Worm (Caenorhabditis elegans) whole organism, L1 larva: ENCODE data around the gene ZK470.2.

ENCODE experiments used
- C04F5.9 ChIP-seq: sonication (generic microtip); optimal IDR thresholded peaks from 2 replicates; lab custom pipeline; 2016; ENCODE audit warnings: missing genetic modification characterization, missing compliant biosample characterization
- F16B12.6 ChIP-seq: fragments of 150-350 bp; optimal IDR thresholded peaks from 2 replicates; lab custom pipeline; 2014; ENCODE audit warnings: missing biosample characterization, missing genetic modification characterization
- Y116A8C.19 ChIP-seq: sonication (generic microtip); optimal IDR thresholded peaks from 2 replicates; lab custom pipeline; 2016; ENCODE audit warnings: missing compliant biosample characterization, missing genetic modification characterization, borderline replicate concordance
- alr-1 ChIP-seq: fragments of 200-800 bp; sonication (Bioruptor generic); optimal IDR thresholded peaks from 2 replicates; lab custom pipeline; 2018; ENCODE audit warnings: borderline replicate concordance, mild to moderate bottlenecking, missing genetic modification characterization, missing compliant biosample characterization
- ama-1 ChIP-seq: fragments of 150-350 bp; optimal IDR thresholded peaks from 2 replicates; lab custom pipeline; 2014
- ceh-63 ChIP-seq: fragments of 200-800 bp; sonication (Bioruptor generic); optimal IDR thresholded peaks from 2 replicates; lab custom pipeline; 2018; ENCODE audit warnings: mild to moderate bottlenecking, missing genetic modification characterization, missing compliant biosample characterization
- ceh-82 ChIP-seq, 3 experiments: fragments of 150-350 bp in 1 of 3; sonication (generic microtip) in 2 of 3; optimal IDR thresholded peaks; 2 replicates each; lab custom pipeline; 2014 to 2017; ENCODE audit warnings: missing biosample characterization in 3 of 3, missing genetic modification characterization in 3 of 3
- ceh-90 ChIP-seq: sonication (generic microtip); optimal IDR thresholded peaks from 2 replicates; lab custom pipeline; 2016; ENCODE audit warnings: missing genetic modification characterization, missing compliant biosample characterization
- ces-1 ChIP-seq: fragments of 150-350 bp; optimal IDR thresholded peaks from 2 replicates; lab custom pipeline; 2014; ENCODE audit warnings: missing biosample characterization, missing genetic modification reagents, missing genetic modification characterization
- dsc-1 ChIP-seq: sonication (generic microtip); optimal IDR thresholded peaks from 2 replicates; lab custom pipeline; 2016; ENCODE audit warnings: mild to moderate bottlenecking, missing genetic modification characterization, missing compliant biosample characterization
- elt-3 ChIP-seq, 6 experiments: fragments of 150-350 bp in 1 of 6; sonication (generic microtip); optimal IDR thresholded peaks; 2 replicates each; lab custom pipeline; 2017 to 2018; ENCODE audit warnings: missing biosample characterization in 6 of 6, missing genetic modification characterization in 6 of 6, inconsistent platforms in 1 of 6
- fkh-10 ChIP-seq: sonication (generic microtip); optimal IDR thresholded peaks from 2 replicates; lab custom pipeline; 2017; ENCODE audit warnings: missing biosample characterization, missing genetic modification reagents, missing genetic modification characterization
- fkh-4 ChIP-seq: sonication (generic microtip); optimal IDR thresholded peaks from 2 replicates; lab custom pipeline; 2016; ENCODE audit warnings: missing compliant biosample characterization, missing genetic modification characterization, borderline replicate concordance
- hpl-2 ChIP-seq: fragments of 150-350 bp; optimal IDR thresholded peaks from 2 replicates; lab custom pipeline; 2014; ENCODE audit warnings: missing biosample characterization, missing genetic modification reagents, missing genetic modification characterization
- irx-1 ChIP-seq: sonication (generic microtip); optimal IDR thresholded peaks from 2 replicates; lab custom pipeline; 2016; ENCODE audit warnings: missing genetic modification characterization, missing compliant biosample characterization
- isw-1 ChIP-seq: fragments of 200-800 bp; sonication (Bioruptor generic); IDR thresholded peaks from 2 replicates; pipeline ENCODE4 v1.3.6; 2022; ENCODE audit warnings: missing genetic modification characterization, missing compliant biosample characterization
- jun-1 ChIP-seq: fragments of 150-350 bp; optimal IDR thresholded peaks from 2 replicates; lab custom pipeline; 2014; ENCODE audit warnings: missing biosample characterization, missing genetic modification reagents, missing genetic modification characterization
- lin-14 ChIP-seq: fragments of 200-800 bp; sonication (Bioruptor generic); optimal IDR thresholded peaks from 2 replicates; lab custom pipeline; 2018; ENCODE audit warnings: mild to moderate bottlenecking, missing genetic modification characterization, moderate library complexity, missing compliant biosample characterization
- lin-35 ChIP-seq, 2 experiments: fragments of 150-350 bp; optimal IDR thresholded peaks; 2 replicates each; lab custom pipeline; 2014; ENCODE audit warnings: missing biosample characterization in 2 of 2, missing genetic modification characterization in 2 of 2, missing genetic modification reagents in 2 of 2
- lin-39 ChIP-seq: fragments of 150-350 bp; optimal IDR thresholded peaks from 2 replicates; lab custom pipeline; 2014; ENCODE audit warnings: missing biosample characterization, missing genetic modification reagents, missing genetic modification characterization
- mdl-1 ChIP-seq, 2 experiments: fragments of 150-350 bp; optimal IDR thresholded peaks; 2 replicates each; lab custom pipeline; 2014 to 2017; ENCODE audit warnings: missing biosample characterization in 2 of 2, missing genetic modification characterization in 2 of 2, inconsistent platforms in 1 of 2
- mep-1 ChIP-seq: fragments of 150-350 bp; optimal IDR thresholded peaks from 2 replicates; lab custom pipeline; 2014; ENCODE audit warnings: missing biosample characterization, missing genetic modification characterization
- nhr-11 ChIP-seq: fragments of 150-350 bp; optimal IDR thresholded peaks from 2 replicates; lab custom pipeline; 2014; ENCODE audit warnings: missing biosample characterization, missing genetic modification characterization
- nhr-19 ChIP-seq: fragments of 200-800 bp; sonication (Bioruptor generic); conservative IDR thresholded peaks from 2 replicates; pipeline ENCODE4 v1.3.6; 2022; ENCODE audit warnings: missing genetic modification characterization, missing compliant biosample characterization
- nhr-20 ChIP-seq: sonication (generic microtip); optimal IDR thresholded peaks from 2 replicates; lab custom pipeline; 2016; ENCODE audit warnings: mild to moderate bottlenecking, missing genetic modification characterization, missing compliant biosample characterization
- nhr-47 ChIP-seq: sonication (generic microtip); optimal IDR thresholded peaks from 2 replicates; lab custom pipeline; 2016; ENCODE audit warnings: mild to moderate bottlenecking, missing genetic modification characterization, moderate library complexity, missing compliant biosample characterization
- nhr-77 ChIP-seq: fragments of 150-350 bp; optimal IDR thresholded peaks from 2 replicates; lab custom pipeline; 2014; ENCODE audit warnings: missing biosample characterization, missing genetic modification characterization
- nhr-84 ChIP-seq: sonication (generic microtip); optimal IDR thresholded peaks from 2 replicates; lab custom pipeline; 2017; ENCODE audit warnings: missing biosample characterization, missing genetic modification characterization
- nhr-85 ChIP-seq: sonication (generic microtip); peaks from one replicate; lab custom pipeline; 2016; ENCODE audit warnings: missing genetic modification characterization, inconsistent platforms, missing compliant biosample characterization
- nhr-90 ChIP-seq: sonication (generic microtip); optimal IDR thresholded peaks from 2 replicates; lab custom pipeline; 2016; ENCODE audit warnings: mild to moderate bottlenecking, missing genetic modification characterization, missing compliant biosample characterization; ENCODE audit not compliant: poor library complexity
- pax-3 ChIP-seq: fragments of 200-800 bp; sonication (Bioruptor generic); optimal IDR thresholded peaks from 2 replicates; lab custom pipeline; 2018; ENCODE audit warnings: mild to moderate bottlenecking, missing genetic modification characterization, moderate library complexity, missing compliant biosample characterization
- rnt-1 ChIP-seq: sonication (generic microtip); optimal IDR thresholded peaks from 2 replicates; lab custom pipeline; 2016; ENCODE audit warnings: mild to moderate bottlenecking, missing genetic modification characterization, moderate library complexity, missing compliant biosample characterization
- snpc-4 ChIP-seq: fragments of 150-350 bp; optimal IDR thresholded peaks from 2 replicates; lab custom pipeline; 2014; ENCODE audit warnings: missing biosample characterization, missing genetic modification characterization
- snu-23 ChIP-seq: sonication (generic microtip); optimal IDR thresholded peaks from 2 replicates; lab custom pipeline; 2016; ENCODE audit warnings: missing genetic modification characterization, missing compliant biosample characterization
- swsn-7 ChIP-seq: sonication (generic microtip); optimal IDR thresholded peaks from 2 replicates; lab custom pipeline; 2016; ENCODE audit warnings: missing genetic modification characterization, missing compliant biosample characterization
- unc-30 ChIP-seq: sonication (generic microtip); optimal IDR thresholded peaks from 2 replicates; lab custom pipeline; 2017; ENCODE audit warnings: missing biosample characterization, missing genetic modification characterization
- unc-86 ChIP-seq: sonication (generic microtip); optimal IDR thresholded peaks from 2 replicates; lab custom pipeline; 2016; ENCODE audit warnings: missing genetic modification characterization, missing compliant biosample characterization
- unc-98 ChIP-seq: fragments of 200-800 bp; sonication (Bioruptor generic); IDR thresholded peaks from 2 replicates; pipeline ENCODE4 v1.3.6; 2022; ENCODE audit warnings: missing genetic modification characterization, missing compliant biosample characterization
- zip-4 ChIP-seq: fragments of 200-800 bp; sonication (Bioruptor generic); optimal IDR thresholded peaks from 2 replicates; lab custom pipeline; 2018; ENCODE audit warnings: mild to moderate bottlenecking, missing genetic modification characterization, moderate library complexity, missing compliant biosample characterization
- ztf-11 ChIP-seq, 2 experiments: sonication (generic microtip); optimal IDR thresholded peaks; 2 replicates each; lab custom pipeline; 2016 to 2017; ENCODE audit warnings: missing genetic modification characterization in 2 of 2, missing biosample characterization in 1 of 2, missing compliant biosample characterization in 1 of 2

The ZK470.2 gene

DNA sequence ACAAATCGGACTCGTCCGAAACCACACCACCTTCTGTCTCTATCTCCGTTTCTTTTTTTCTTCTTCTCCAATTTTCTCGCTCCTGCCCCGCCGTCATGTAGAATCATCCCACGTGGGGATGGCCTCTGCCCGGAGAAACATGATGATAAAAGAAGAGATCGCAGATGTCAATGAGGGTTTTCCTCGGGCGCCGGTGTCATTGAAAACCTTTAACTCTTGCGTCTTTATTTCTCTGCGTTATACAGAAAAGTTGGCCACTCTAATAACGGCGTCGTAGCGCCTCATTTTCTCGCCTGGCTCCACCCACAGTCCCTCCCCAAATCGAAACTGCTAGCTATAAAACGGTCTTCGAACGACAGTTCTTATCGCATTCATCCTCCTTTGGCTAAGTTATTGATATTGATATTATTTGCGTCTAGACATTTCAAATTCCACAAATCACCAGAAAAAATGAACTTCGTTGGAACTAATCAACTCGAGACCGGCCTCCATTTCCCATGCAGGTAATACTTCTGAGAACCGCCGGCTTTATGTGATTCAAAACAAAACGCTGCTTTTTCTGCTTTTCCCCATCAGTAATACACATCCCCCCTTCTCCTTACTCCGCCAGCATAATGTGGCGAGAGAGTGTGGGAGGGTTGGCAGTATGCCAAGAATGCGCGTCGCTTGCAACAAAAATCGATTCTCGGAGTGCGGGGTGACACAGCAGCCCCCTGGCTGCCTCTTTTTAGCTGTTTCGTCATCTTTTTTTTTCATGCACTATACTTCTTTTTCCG is 10.3 kb downstream of the ZK470.2 start (continued):
- TF ChIP-seq nhr-84 (peak; percentile 9), hpl-2 (GFP tag; lab: Kevin White, UChicago) (no peak), pax-3 (tag; lab: Kevin White, UChicago) (peak; percentile 19), unc-98 (GFP tag; lab: Robert Waterston, UW) (no peak), fkh-10 (GFP tag; lab: Kevin White, UChicago) (peak; percentile 64), ceh-82 (tag; optimal IDR thresholded peaks at IDR 0.05; lab: Kevin White, UChicago) (peak; percentile 40 to 58 (median 58)), C04F5.9 (no peak), ama-1 (lab: Kevin White, UChicago) (peak; percentile 70), irx-1 (tag; lab: Kevin White, UChicago) (peak; percentile 71), unc-30 (tag; lab: Kevin White, UChicago) (no peak), isw-1 (GFP tag; lab: Robert Waterston, UW) (peak; percentile 44; the same call in 1 of the 2 replicates), elt-3 (tag; optimal IDR thresholded peaks at IDR 0.05; lab: Kevin White, UChicago) (peak in 2 of 6 experiments; percentile 39 to 83), Y116A8C.19 (tag; lab: Kevin White, UChicago) (no peak), nhr-19 (peak; percentile 73), mep-1 (tag; lab: Kevin White, UChicago) (peak; percentile 66), F16B12.6 (tag; lab: Kevin White, UChicago) (peak; percentile 10), nhr-47 (peak; percentile 64), lin-35 (GFP tag; optimal IDR thresholded peaks at IDR 0.05; lab: Kevin White, UChicago) (peak; percentile 43 to 60), rnt-1 (tag; lab: Kevin White, UChicago) (peak; percentile 80), lin-14 (GFP tag; lab: Kevin White, UChicago) (peak; percentile 92), alr-1 (tag; lab: Kevin White, UChicago) (no peak), snu-23 (GFP tag; lab: Kevin White, UChicago) (peak; percentile 85), nhr-11 (tag; lab: Kevin White, UChicago) (no peak), jun-1 (tag; lab: Kevin White, UChicago) (peak; percentile 41), lin-39 (tag; lab: Kevin White, UChicago) (peak; percentile 29), swsn-7 (tag; lab: Kevin White, UChicago) (peak; percentile 64), snpc-4 (tag; lab: Kevin White, UChicago) (peak; percentile 7), mdl-1 (tag; optimal IDR thresholded peaks at IDR 0.05; lab: Kevin White, UChicago) (peak; percentile 48 to 99), ces-1 (GFP tag; lab: Kevin White, UChicago) (no peak), zip-4 (GFP tag; lab: Kevin White, UChicago) (peak; percentile 44), nhr-90 (peak; percentile 79), unc-86 (peak; percentile 69), nhr-20 (tag; lab: Kevin White, UChicago) (peak; percentile 91), nhr-77 (peak; percentile 82), fkh-4 (tag; lab: Kevin White, UChicago) (no peak), dsc-1 (tag; lab: Kevin White, UChicago) (peak; percentile 44), ztf-11 (tag; optimal IDR thresholded peaks at IDR 0.05; lab: Kevin White, UChicago) (peak in 1 of 2 experiments; percentile 16)
- TF ChIP-seq, all 84 proteins: peak for 52

ce11 chrX:4146046-4146445 is 11.1 kb downstream of the ZK470.2 start:
- TF ChIP-seq C04F5.9 (no peak), elt-3 (tag; optimal IDR thresholded peaks at IDR 0.05; lab: Kevin White, UChicago) (no peak), nhr-85 (peak; percentile 74), ceh-63 (peak; percentile 65), ceh-82 (tag; optimal IDR thresholded peaks at IDR 0.05; lab: Kevin White, UChicago) (no peak), ceh-90 (tag; lab: Kevin White, UChicago) (no peak)
